Worm (Caenorhabditis elegans): ENCODE results near the gene tofu-6.

ce11 chrII:5395594-5395993 is 25.5 kb upstream of the tofu-6 start, which contains the start of gene pink-1:
- TF ChIP-seq nhr-11 (tag; optimal IDR thresholded peaks at IDR 0.05) (no peak), nhr-85 (tag) (no peak), ztf-11 (tag; optimal IDR thresholded peaks at IDR 0.05) (no peak), sptf-1 (tag; optimal IDR thresholded peaks at IDR 0.05) (no peak), nhr-20 (tag; optimal IDR thresholded peaks at IDR 0.05) (no peak), ceh-82 (tag; optimal IDR thresholded peaks at IDR 0.05) (no peak), sup-37 (GFP tag; optimal IDR thresholded peaks at IDR 0.05) (no peak), nhr-237 (tag; optimal IDR thresholded peaks at IDR 0.05) (no peak), elt-2 (tag; optimal IDR thresholded peaks at IDR 0.05) (no peak), lin-35 (GFP tag; optimal IDR thresholded peaks at IDR 0.05) (no peak), zip-4 (GFP tag; optimal IDR thresholded peaks at IDR 0.05) (no peak)

Measured in whole organism, L1 larva.